Fruit fly (Drosophila melanogaster) whole organism, adult: ENCODE results near the gene CG4467.

ENCODE experiments used
- CG11617 ChIP-seq: fragments of 200-800 bp; sonication (Bioruptor generic); optimal IDR thresholded peaks from 2 replicates; lab custom pipeline; 2017; ENCODE audit warnings: mild to moderate bottlenecking, missing biosample characterization, missing genetic modification reagents, missing genetic modification characterization
- CG5204 ChIP-seq: fragments of 200-800 bp; sonication (Bioruptor generic); optimal IDR thresholded peaks from 2 replicates; lab custom pipeline; 2016; ENCODE audit warnings: missing biosample characterization, missing genetic modification characterization
- Crg-1 ChIP-seq: fragments of 200-800 bp; sonication (Bioruptor generic); optimal IDR thresholded peaks from 2 replicates; lab custom pipeline; 2016; ENCODE audit warnings: missing biosample characterization, missing genetic modification characterization

DNA sequence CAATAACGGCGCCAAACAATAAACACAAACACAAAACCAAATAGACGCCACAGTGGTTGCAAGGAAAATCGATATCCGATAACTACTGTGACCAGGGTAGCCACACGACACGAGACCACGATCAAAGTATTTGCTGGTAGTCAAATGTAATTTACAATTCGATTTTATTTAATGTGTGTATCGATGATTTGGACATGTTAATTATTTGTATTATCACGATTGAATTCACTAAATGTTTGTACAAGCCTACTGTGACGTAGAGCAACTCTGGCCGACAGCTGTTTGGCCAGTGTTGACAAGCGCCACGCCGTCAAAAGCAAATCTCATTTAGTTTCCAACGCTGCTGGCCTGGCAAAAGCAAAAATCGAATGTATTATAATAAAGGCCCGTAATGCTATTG, 2.6 kb upstream of the CG4467 start, which contains the start of the genes Rad60 and EloA:
- no peak for TF ChIP-seq CG5204 (GFP tag; lab: Kevin White, UChicago)
- TF ChIP-seq CG11617 (GFP tag; lab: Kevin White, UChicago): peak; percentile 72
- TF ChIP-seq Crg-1 (GFP tag; lab: Kevin White, UChicago): peak; percentile 74
